Worm (Caenorhabditis elegans) whole organism, L4 larva: ENCODE measurements around the gene F47B8.2.
"Not testable (repeated sequence)": the region's sequence is repeated elsewhere in the genome, so short reads cannot be mapped to it uniquely, and the experiment has no call there.

Experiments
- F10B5.3 ChIP-seq: sonication (generic microtip); optimal IDR thresholded peaks from 2 replicates; lab custom pipeline; 2016; ENCODE audit warnings: mild to moderate bottlenecking, missing genetic modification characterization, missing compliant biosample characterization
- F26F4.8 ChIP-seq: fragments of 200-800 bp; sonication (Bioruptor generic); conservative IDR thresholded peaks from 2 replicates; pipeline ENCODE4 v1.3.6; 2022; ENCODE audit warnings: missing genetic modification characterization, missing compliant biosample characterization
- F37D6.2 ChIP-seq: sonication (generic microtip); optimal IDR thresholded peaks from 2 replicates; lab custom pipeline; 2016; ENCODE audit warnings: mild to moderate bottlenecking, missing genetic modification characterization, missing compliant biosample characterization
- Y48G9A.11 ChIP-seq: fragments of 200-800 bp; sonication (Bioruptor generic); IDR thresholded peaks from 2 replicates; pipeline ENCODE4 v1.3.6; 2022; ENCODE audit warnings: missing genetic modification reagents, missing genetic modification characterization, missing compliant biosample characterization
- Y75B8A.6 ChIP-seq: fragments of 200-800 bp; sonication (Bioruptor generic); IDR thresholded peaks from 2 replicates; pipeline ENCODE4 v1.3.6; 2022; ENCODE audit warnings: missing genetic modification reagents, missing genetic modification characterization, missing compliant biosample characterization
- ZK337.2 ChIP-seq: fragments of 200-800 bp; sonication (Bioruptor generic); IDR thresholded peaks from 2 replicates; pipeline ENCODE4 v1.3.6; 2022; ENCODE audit warnings: missing genetic modification reagents, missing genetic modification characterization, missing compliant biosample characterization
- ZK546.5 ChIP-seq, 2 experiments: sonication (generic microtip); optimal IDR thresholded peaks; 2 replicates each; lab custom pipeline; 2017; ENCODE audit warnings: missing biosample characterization in 2 of 2, missing genetic modification characterization in 2 of 2
- aha-1 ChIP-seq: fragments of 150-350 bp; peaks from one replicate; lab custom pipeline; 2014; ENCODE audit warnings: missing biosample characterization, missing genetic modification characterization
- ama-1 ChIP-seq: fragments of 150-350 bp; optimal IDR thresholded peaks from 2 replicates; lab custom pipeline; 2014; ENCODE audit warnings: inconsistent platforms, mixed read lengths
- ceh-20 ChIP-seq: fragments of 200-800 bp; sonication (Bioruptor generic); IDR thresholded peaks from 2 replicates; pipeline ENCODE4 v1.3.6; 2022; ENCODE audit warnings: missing genetic modification reagents, missing genetic modification characterization, missing compliant biosample characterization
- ceh-44 ChIP-seq: fragments of 200-800 bp; sonication (Bioruptor generic); IDR thresholded peaks from 2 replicates; pipeline ENCODE4 v1.3.6; 2022; ENCODE audit warnings: missing genetic modification reagents, missing genetic modification characterization, missing compliant biosample characterization
- ceh-62 ChIP-seq: sonication (generic microtip); optimal IDR thresholded peaks from 2 replicates; lab custom pipeline; 2017; ENCODE audit warnings: missing biosample characterization, missing genetic modification characterization
- daf-12 ChIP-seq: fragments of 150-350 bp; optimal IDR thresholded peaks from 2 replicates; lab custom pipeline; 2014; ENCODE audit warnings: missing biosample characterization, missing genetic modification reagents, missing genetic modification characterization
- daf-8 ChIP-seq: fragments of 200-800 bp; sonication (Bioruptor generic); IDR thresholded peaks from 2 replicates; pipeline ENCODE4 v1.3.6; 2022; ENCODE audit warnings: missing genetic modification characterization, missing compliant biosample characterization
- dmd-6 ChIP-seq: fragments of 200-800 bp; sonication (Bioruptor generic); IDR thresholded peaks from 2 replicates; pipeline ENCODE4 v1.3.6; 2022; ENCODE audit warnings: missing genetic modification reagents, missing genetic modification characterization, missing compliant biosample characterization
- dmd-8 ChIP-seq: fragments of 200-800 bp; sonication (Bioruptor generic); IDR thresholded peaks from 2 replicates; pipeline ENCODE4 v1.3.6; 2022; ENCODE audit warnings: missing genetic modification characterization, missing compliant biosample characterization
- dmd-9 ChIP-seq: fragments of 200-800 bp; sonication (Bioruptor generic); IDR thresholded peaks from 2 replicates; pipeline ENCODE4 v1.3.6; 2022; ENCODE audit warnings: missing genetic modification reagents, missing genetic modification characterization, missing compliant biosample characterization
- egl-43 ChIP-seq: fragments of 200-800 bp; sonication (Bioruptor generic); IDR thresholded peaks from 2 replicates; pipeline ENCODE4 v1.3.6; 2022; ENCODE audit warnings: missing genetic modification reagents, missing genetic modification characterization, missing compliant biosample characterization
- fkh-10 ChIP-seq: fragments of 150-350 bp; optimal IDR thresholded peaks from 2 replicates; lab custom pipeline; 2014; ENCODE audit warnings: missing biosample characterization, missing genetic modification reagents, missing genetic modification characterization
- hlh-11 ChIP-seq: fragments of 200-800 bp; sonication (Bioruptor generic); optimal IDR thresholded peaks from 2 replicates; lab custom pipeline; 2018; ENCODE audit warnings: mild to moderate bottlenecking, missing genetic modification characterization, missing compliant biosample characterization
- lim-7 ChIP-seq: fragments of 200-800 bp; sonication (Bioruptor generic); IDR thresholded peaks from 2 replicates; pipeline ENCODE4 v1.3.6; 2022; ENCODE audit warnings: missing genetic modification characterization, missing compliant biosample characterization
- lin-1 ChIP-seq: fragments of 200-800 bp; sonication (Bioruptor generic); IDR thresholded peaks from 2 replicates; pipeline ENCODE4 v1.3.6; 2022; ENCODE audit warnings: missing genetic modification reagents, missing genetic modification characterization, missing compliant biosample characterization
- lin-29 ChIP-seq: fragments of 200-800 bp; sonication (Bioruptor generic); IDR thresholded peaks from 2 replicates; pipeline ENCODE4 v1.3.6; 2022; ENCODE audit warnings: missing genetic modification reagents, missing genetic modification characterization, missing compliant biosample characterization
- lir-3 ChIP-seq: sonication (generic microtip); optimal IDR thresholded peaks from 2 replicates; lab custom pipeline; 2016; ENCODE audit warnings: mild to moderate bottlenecking, missing genetic modification characterization, missing compliant biosample characterization
- madf-5 ChIP-seq, 2 experiments: fragments of 200-800 bp; sonication (Bioruptor generic); IDR thresholded peaks; 2 replicates each; pipeline ENCODE4 v1.3.6; 2022; ENCODE audit warnings: missing compliant biosample characterization in 2 of 2, missing genetic modification characterization in 2 of 2
- madf-9 ChIP-seq: fragments of 200-800 bp; sonication (Bioruptor generic); conservative IDR thresholded peaks from 2 replicates; pipeline ENCODE4 v1.3.6; 2022; ENCODE audit warnings: missing genetic modification reagents, missing genetic modification characterization, missing compliant biosample characterization
- mes-2 ChIP-seq: sonication (generic microtip); optimal IDR thresholded peaks from 2 replicates; lab custom pipeline; 2016; ENCODE audit warnings: missing genotype, mild to moderate bottlenecking, missing genetic modification characterization, missing compliant biosample characterization; ENCODE audit not compliant: poor library complexity, severe bottlenecking
- mxl-2 ChIP-seq: fragments of 200-800 bp; sonication (Bioruptor generic); conservative IDR thresholded peaks from 2 replicates; pipeline ENCODE4 v1.3.6; 2022; ENCODE audit warnings: missing genetic modification reagents, missing genetic modification characterization, missing compliant biosample characterization
- nhr-10 ChIP-seq: fragments of 150-350 bp; optimal IDR thresholded peaks from 2 replicates; lab custom pipeline; 2014; ENCODE audit warnings: missing biosample characterization, missing genetic modification characterization
- nhr-102 ChIP-seq: sonication (generic microtip); optimal IDR thresholded peaks from 2 replicates; lab custom pipeline; 2016; ENCODE audit warnings: mild to moderate bottlenecking, missing genetic modification characterization, moderate library complexity, missing compliant biosample characterization
- nhr-111 ChIP-seq: fragments of 200-800 bp; sonication (Bioruptor generic); optimal IDR thresholded peaks from 2 replicates; lab custom pipeline; 2018; ENCODE audit warnings: mild to moderate bottlenecking, missing genetic modification characterization, missing compliant biosample characterization
- nhr-237 ChIP-seq: sonication (generic microtip); optimal IDR thresholded peaks from 2 replicates; lab custom pipeline; 2017; ENCODE audit warnings: missing biosample characterization, missing genetic modification characterization
- nhr-6 ChIP-seq: fragments of 150-350 bp; optimal IDR thresholded peaks from 2 replicates; lab custom pipeline; 2014; ENCODE audit warnings: missing biosample characterization, missing genetic modification characterization
- pha-4 ChIP-seq, 2 experiments: fragments of 150-350 bp in 1 of 2; fragments of 200-800 bp in 1 of 2; sonication (Bioruptor generic) in 1 of 2; IDR thresholded peaks in 1 of 2; optimal IDR thresholded peaks in 1 of 2; 2 replicates each; pipeline versions ENCODE4 v1.3.6 to Lab custom; 2014 to 2022; ENCODE audit warnings: missing genetic modification characterization in 2 of 2, missing genetic modification reagents in 2 of 2, missing biosample characterization in 1 of 2, missing compliant biosample characterization in 1 of 2
- sdz-12 ChIP-seq: fragments of 200-800 bp; sonication (Bioruptor generic); optimal IDR thresholded peaks from 2 replicates; lab custom pipeline; 2018; ENCODE audit warnings: mild to moderate bottlenecking, missing genetic modification characterization, missing compliant biosample characterization
- set-16 ChIP-seq: fragments of 200-800 bp; sonication (Bioruptor generic); IDR thresholded peaks from 2 replicates; pipeline ENCODE4 v1.3.6; 2022; ENCODE audit warnings: missing genetic modification reagents, missing genetic modification characterization, missing compliant biosample characterization
- skn-1 ChIP-seq: fragments of 150-350 bp; optimal IDR thresholded peaks from 2 replicates; lab custom pipeline; 2014; ENCODE audit warnings: missing biosample characterization, missing genetic modification characterization
- snpc-4 ChIP-seq: fragments of 150-350 bp; optimal IDR thresholded peaks from 2 replicates; lab custom pipeline; 2014; ENCODE audit warnings: missing biosample characterization, missing genetic modification characterization
- spr-3 ChIP-seq: fragments of 200-800 bp; sonication (Bioruptor generic); optimal IDR thresholded peaks from 2 replicates; lab custom pipeline; 2018; ENCODE audit warnings: mild to moderate bottlenecking, missing genetic modification characterization, missing compliant biosample characterization
- zfp-3 ChIP-seq: fragments of 200-800 bp; sonication (Bioruptor generic); conservative IDR thresholded peaks from 2 replicates; pipeline ENCODE4 v1.3.6; 2022; ENCODE audit warnings: missing genetic modification reagents, missing genetic modification characterization, missing compliant biosample characterization
- zip-2 ChIP-seq: fragments of 150-350 bp; optimal IDR thresholded peaks from 2 replicates; lab custom pipeline; 2014; ENCODE audit warnings: missing biosample characterization, missing genetic modification characterization
- ztf-7 ChIP-seq: fragments of 150-350 bp; optimal IDR thresholded peaks from 2 replicates; lab custom pipeline; 2014; ENCODE audit warnings: missing biosample characterization, missing genetic modification characterization

F47B8.2 gene

ce11 chrV:14283241-14283640 lies 33.2 kb downstream of the F47B8.2 start, which contains the start of gene F40G12.10:
TSS of gene F40G12.10 (plus strand) at chrV:14283541.
- TF ChIP-seq ama-1 (lab: Kevin White, UChicago) (no peak), F26F4.8 (no peak), spr-3 (GFP tag; lab: Kevin White, UChicago) (no peak), daf-12 (tag; lab: Kevin White, UChicago) (no peak), nhr-237 (tag; lab: Kevin White, UChicago) (no peak), mes-2 (tag; lab: Kevin White, UChicago) (no peak), fkh-10 (no peak), lin-29 (GFP tag; lab: Robert Waterston, UW) (no peak), ZK546.5 (tag; optimal IDR thresholded peaks at IDR 0.05; lab: Kevin White, UChicago) (no peak)

DNA sequence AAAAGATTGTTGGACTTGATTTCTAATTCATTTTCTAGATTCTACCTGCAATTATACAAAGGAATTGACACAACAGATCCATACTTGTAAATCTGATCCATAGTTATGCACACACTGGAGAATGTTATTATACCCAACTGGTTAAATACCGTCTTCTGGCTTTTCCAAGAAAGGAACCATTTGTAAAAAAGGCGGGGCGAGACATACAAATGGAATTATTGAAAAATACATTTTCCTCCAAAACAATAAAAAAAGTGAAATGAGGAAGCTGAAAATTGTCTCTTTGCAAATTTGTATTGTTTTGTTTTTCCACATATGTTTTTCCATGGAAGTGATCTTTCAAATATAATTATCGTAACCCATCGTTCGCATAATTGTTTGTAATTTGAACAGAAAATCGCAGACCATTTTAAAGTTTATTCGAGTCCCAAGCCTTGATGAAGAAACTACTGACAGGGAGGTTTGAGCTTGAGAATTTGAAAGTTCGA lies 34.2 kb downstream of the F47B8.2 start, which contains the start of the genes srt-74 and F40G12.9:
srt-74 (minus strand) TSS at position 101 of the 488 bp plus-strand sequence.
F40G12.9 (plus strand) TSS at position 438 of the 488 bp plus-strand sequence.
- TF ChIP-seq skn-1 (no peak), egl-43 (GFP tag; lab: Robert Waterston, UW) (no peak)

- TF ChIP-seq lim-7 (GFP tag; lab: Robert Waterston, UW) (no peak), lir-3 (no peak), daf-8 (GFP tag; lab: Robert Waterston, UW) (no peak), nhr-6 (tag; lab: Kevin White, UChicago) (no peak), F37D6.2 (tag; lab: Kevin White, UChicago) (no peak), dmd-9 (GFP tag; lab: Robert Waterston, UW) (no peak), mxl-2 (GFP tag; lab: Robert Waterston, UW) (no peak), nhr-102 (tag; lab: Kevin White, UChicago) (no peak), dmd-6 (no peak), Y75B8A.6 (GFP tag; lab: Robert Waterston, UW) (no peak), snpc-4 (tag; lab: Kevin White, UChicago) (no peak), zip-2 (tag; lab: Kevin White, UChicago) (no peak), ceh-44 (no peak), nhr-111 (GFP tag; lab: Kevin White, UChicago) (no peak), F26F4.8 (no peak), zfp-3 (GFP tag; lab: Robert Waterston, UW) (no peak), madf-5 (GFP tag; IDR thresholded peaks at IDR 0.05; lab: Robert Waterston, UW) (no peak)
Measured at ce11 chrV:14279777-14280176, 36.6 kb downstream of the F47B8.2 start, which contains the start of gene srt-33. TSS of gene srt-33 (minus strand) at chrV:14279877.

- peak; percentile 54 for TF ChIP-seq aha-1 (tag; lab: Kevin White, UChicago)
- TF ChIP-seq Y48G9A.11 (GFP tag; lab: Robert Waterston, UW), result 0 out of 2 replicates have a peak, but pooled peaks have one; percentile 6
Measured at ce11 chrV:14277456-14277855, 39.0 kb downstream of the F47B8.2 start.

DNA sequence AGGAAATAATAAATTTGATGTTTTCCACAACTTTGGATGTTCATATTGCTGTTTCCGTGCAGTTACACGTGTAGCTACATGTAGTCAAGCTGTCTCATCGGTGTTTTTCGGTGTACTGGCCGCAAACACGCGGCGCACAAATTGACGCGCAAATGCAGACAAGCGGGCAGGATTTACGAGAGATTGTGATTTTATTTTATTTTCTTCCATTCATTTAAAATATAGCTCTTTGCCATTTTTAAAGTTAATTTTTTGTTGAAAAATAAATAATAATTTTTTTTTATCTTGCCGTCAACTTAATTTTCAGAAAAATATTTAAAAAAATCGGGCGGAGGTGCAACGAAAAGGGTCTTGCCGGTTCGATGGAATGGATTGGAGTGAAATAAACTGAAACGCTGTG lies 42.2 kb downstream of the F47B8.2 start, which contains the start of gene F40G12.7:
F40G12.7 (plus strand) TSS at position 301 of the 400 bp plus-strand sequence.
- not testable (repeated sequence) for TF ChIP-seq ceh-20; F37D6.2 (tag; lab: Kevin White, UChicago); dmd-8 (GFP tag; lab: Robert Waterston, UW)

DNA sequence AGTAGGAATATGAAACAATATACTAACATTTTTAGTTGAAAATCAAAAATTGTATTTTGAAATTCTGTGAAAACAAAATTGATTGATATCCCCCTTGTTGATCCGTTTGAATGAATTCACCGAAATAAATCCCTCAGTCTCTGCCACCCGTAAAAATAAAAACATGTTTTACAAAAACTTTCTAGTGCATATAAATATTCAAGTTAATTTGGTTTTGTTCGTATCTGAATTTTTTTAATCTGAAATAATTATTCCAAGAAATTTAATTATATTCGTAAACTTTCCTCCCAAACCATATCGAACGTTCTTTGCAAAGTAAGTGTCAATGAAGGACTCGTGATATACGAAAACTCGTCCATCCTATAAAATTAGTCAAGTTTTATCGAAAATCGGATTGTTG lies 43.4 kb downstream of the F47B8.2 start, which contains the start of gene F40G12.6:
F40G12.6 (minus strand) TSS at position 101 of the 400 bp plus-strand sequence.
- no peak for TF ChIP-seq pha-4 (GFP tag; IDR thresholded peaks at IDR 0.05; lab: Robert Waterston, UW)
- TF ChIP-seq pha-4 (tag; optimal IDR thresholded peaks at IDR 0.05; lab: Kevin White, UChicago), result no peak
- no peak for TF ChIP-seq lin-1 (GFP tag; lab: Robert Waterston, UW)
- TF ChIP-seq ceh-62 (tag; lab: Kevin White, UChicago), result no peak
- TF ChIP-seq sdz-12, result no peak
- no peak for TF ChIP-seq set-16 (GFP tag; lab: Robert Waterston, UW)
- TF ChIP-seq nhr-10 (tag; lab: Kevin White, UChicago), result no peak
- TF ChIP-seq madf-9, result no peak
- no peak for TF ChIP-seq nhr-111 (GFP tag; lab: Kevin White, UChicago)
- no peak for TF ChIP-seq ztf-7 (tag; lab: Kevin White, UChicago)
- TF ChIP-seq dmd-8 (GFP tag; lab: Robert Waterston, UW), result no peak
- no peak for TF ChIP-seq hlh-11 (tag; lab: Kevin White, UChicago)
- no peak for TF ChIP-seq egl-43 (GFP tag; lab: Robert Waterston, UW)
- no peak for TF ChIP-seq F10B5.3 (tag; lab: Kevin White, UChicago)
- no peak for TF ChIP-seq ceh-20
- no peak for TF ChIP-seq ZK337.2
- no peak for TF ChIP-seq daf-12 (tag; lab: Kevin White, UChicago)
